Worm (Caenorhabditis elegans) whole organism, L4/young adult: Measurements from ENCODE around the gene ldp-1.

Experiments used
- W03F9.2 ChIP-seq: fragments of 150-350 bp; optimal IDR thresholded peaks from 2 replicates; lab custom pipeline; 2014; ENCODE audit warnings: missing biosample characterization, missing genetic modification characterization
- him-1 ChIP-seq: sonication (generic microtip); optimal IDR thresholded peaks from 2 replicates; lab custom pipeline; 2016; ENCODE audit warnings: missing genotype, missing genetic modification reagents, missing genetic modification characterization, missing compliant biosample characterization

ce11 chrV:2081894-2082293, 45.4 kb upstream of the ldp-1 start:
- TF ChIP-seq W03F9.2 (tag; lab: Kevin White, UChicago), result no peak
- no peak for TF ChIP-seq him-1 (tag; lab: Kevin White, UChicago)
